Worm (Caenorhabditis elegans) whole organism, early embryonic: ENCODE results near the gene C06G1.1.

Experiments used
- B0310.2 ChIP-seq: sonication (generic microtip); optimal IDR thresholded peaks from 2 replicates; lab custom pipeline; 2016; ENCODE audit warnings: mild to moderate bottlenecking, missing genetic modification characterization, missing compliant biosample characterization
- ama-1 ChIP-seq: fragments of 150-350 bp; optimal IDR thresholded peaks from 2 replicates; lab custom pipeline; 2014
- ceh-36 ChIP-seq: sonication (generic microtip); optimal IDR thresholded peaks from 2 replicates; lab custom pipeline; 2016; ENCODE audit warnings: missing genetic modification characterization, inconsistent platforms, missing compliant biosample characterization
- flt-1 ChIP-seq: fragments of 200-800 bp; sonication (Bioruptor generic); IDR thresholded peaks from 2 replicates; pipeline ENCODE4 v1.3.6; 2022; ENCODE audit warnings: missing genetic modification characterization, missing compliant biosample characterization
- hmg-4 ChIP-seq: fragments of 200-800 bp; sonication (Bioruptor generic); optimal IDR thresholded peaks from 2 replicates; lab custom pipeline; 2018; ENCODE audit warnings: mild to moderate bottlenecking, missing genetic modification characterization, missing compliant biosample characterization

- TF ChIP-seq ceh-36 (tag; lab: Kevin White, UChicago): no peak
- no peak for TF ChIP-seq flt-1
- TF ChIP-seq ama-1 (lab: Kevin White, UChicago): no peak
- TF ChIP-seq hmg-4: no peak
- no peak for TF ChIP-seq B0310.2 (tag; lab: Kevin White, UChicago)
Observed at ce11 chrX:16660268-16660667, 27.1 kb downstream of the C06G1.1 start.
